Fruit fly (Drosophila melanogaster): Measurements from ENCODE around the gene mthl15.
A peak's percentile ranks its signal among the peaks of the same experiment; 100 is the strongest.

DNA sequence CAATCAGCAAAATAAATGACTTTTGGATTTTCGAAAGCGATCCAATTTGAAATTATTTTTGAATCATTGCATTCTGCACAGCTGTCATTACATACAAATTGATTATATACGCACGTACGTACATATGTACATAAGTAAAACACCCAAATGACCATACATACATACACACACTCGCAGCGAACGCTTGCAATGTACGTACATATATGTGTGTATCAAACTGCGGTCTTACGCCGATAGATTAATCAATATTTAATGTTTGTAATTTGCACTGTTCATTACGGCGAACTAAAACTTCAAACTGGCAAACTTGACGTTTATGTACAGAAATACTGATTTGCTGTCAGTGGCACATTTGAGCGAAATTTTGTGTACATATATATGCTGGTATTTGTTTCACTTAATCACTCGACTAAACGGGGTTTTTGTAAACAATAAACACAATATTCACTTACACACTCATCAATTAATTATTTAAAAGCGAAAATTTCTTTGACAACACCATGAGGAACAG, 11.8 kb downstream of the mthl15 start:
- no peak for TF ChIP-seq CG11617 (GFP tag; optimal IDR thresholded peaks at IDR 0.05)
- TF ChIP-seq cnc (optimal IDR thresholded peaks at IDR 0.05) = no peak
- TF ChIP-seq bab1 (GFP tag; optimal IDR thresholded peaks at IDR 0.05) = no peak
- no peak for TF ChIP-seq ovo (GFP tag; optimal IDR thresholded peaks at IDR 0.05)
- no peak for TF ChIP-seq Crg-1 (GFP tag; optimal IDR thresholded peaks at IDR 0.05)
- peak; percentile 80 for TF ChIP-seq kay (GFP tag; ENCODE audit: borderline replicate concordance)
- no peak for TF ChIP-seq CG14711 (tag; optimal IDR thresholded peaks at IDR 0.05)
- no peak for TF ChIP-seq cic (GFP tag; optimal IDR thresholded peaks at IDR 0.05)
- TF ChIP-seq CG12768 (GFP tag; optimal IDR thresholded peaks at IDR 0.05) = no peak
- TF ChIP-seq tj (GFP tag; optimal IDR thresholded peaks at IDR 0.05) = no peak
- no peak for TF ChIP-seq Hr96 (GFP tag; optimal IDR thresholded peaks at IDR 0.05)
- no peak for TF ChIP-seq pad (GFP tag; optimal IDR thresholded peaks at IDR 0.05)
- TF ChIP-seq CG5204 (GFP tag; optimal IDR thresholded peaks at IDR 0.05) = no peak
- TF ChIP-seq CG7101 (tag; optimal IDR thresholded peaks at IDR 0.05) = no peak
